Worm (Caenorhabditis elegans): Measurements from ENCODE around the gene F44D12.8.

Gene F44D12.8

ce11 chrIV:10063941-10064340 is 40.9 kb downstream of the F44D12.8 start:
- TF ChIP-seq efl-1 (optimal IDR thresholded peaks at IDR 0.05) (no peak), efl-1 (GFP tag; optimal IDR thresholded peaks at IDR 0.05 in 1 of 2) (peak in 1 of 2 experiments; percentile 68), dsc-1 (tag; optimal IDR thresholded peaks at IDR 0.05) (peak; percentile 82), nhr-28 (tag; optimal IDR thresholded peaks at IDR 0.05) (no peak)

ce11 chrIV:10065159-10065558 is 42.1 kb downstream of the F44D12.8 start:
- TF ChIP-seq pag-3 (tag; optimal IDR thresholded peaks at IDR 0.05; ENCODE audit: borderline replicate concordance, insufficient read depth) (no peak), zip-4 (GFP tag; optimal IDR thresholded peaks at IDR 0.05) (no peak), lin-14 (GFP tag; optimal IDR thresholded peaks at IDR 0.05) (peak; percentile 52), lin-39 (tag; optimal IDR thresholded peaks at IDR 0.05) (peak; percentile 62), ama-1 (optimal IDR thresholded peaks at IDR 0.05) (no peak), alr-1 (tag; optimal IDR thresholded peaks at IDR 0.05; ENCODE audit: borderline replicate concordance) (no peak)

- TF ChIP-seq elt-2 (tag; optimal IDR thresholded peaks at IDR 0.05), result peak; percentile 22
- TF ChIP-seq lin-15B (tag; optimal IDR thresholded peaks at IDR 0.05), result no peak
Observed at ce11 chrIV:10066456-10066855, 43.4 kb downstream of the F44D12.8 start.

ce11 chrIV:10067541-10067940 is 44.5 kb downstream of the F44D12.8 start, which contains the start of gene cwn-2:
TSS of gene cwn-2 (plus strand) at chrIV:10067816.
- no peak for TF ChIP-seq hpl-2 (GFP tag; optimal IDR thresholded peaks at IDR 0.05)
- no peak for TF ChIP-seq alr-1 (tag; optimal IDR thresholded peaks at IDR 0.05; ENCODE audit: borderline replicate concordance)
- no peak for TF ChIP-seq irx-1 (tag; optimal IDR thresholded peaks at IDR 0.05)
- TF ChIP-seq lin-35 (GFP tag; optimal IDR thresholded peaks at IDR 0.05), result no peak
- no peak for TF ChIP-seq efl-3 (GFP tag; optimal IDR thresholded peaks at IDR 0.05)
- TF ChIP-seq C04F5.9 (tag; optimal IDR thresholded peaks at IDR 0.05), result no peak
- peak; percentile 86 for TF ChIP-seq fkh-10 (GFP tag; optimal IDR thresholded peaks at IDR 0.05)
- TF ChIP-seq lin-13 (GFP tag; optimal IDR thresholded peaks at IDR 0.05), result no peak
- no peak for TF ChIP-seq nhr-19 (GFP tag; conservative IDR thresholded peaks at IDR 0.05)
- no peak for TF ChIP-seq dpl-1 (GFP tag; optimal IDR thresholded peaks at IDR 0.05)
- no peak for TF ChIP-seq nhr-237 (tag; optimal IDR thresholded peaks at IDR 0.05)
- TF ChIP-seq efl-1 (optimal IDR thresholded peaks at IDR 0.05), result no peak
- TF ChIP-seq efl-1 (GFP tag; optimal IDR thresholded peaks at IDR 0.05 in 1 of 2), result peak in 1 of 2 experiments; percentile 91

- no peak for TF ChIP-seq nhr-237 (tag; optimal IDR thresholded peaks at IDR 0.05)
- no peak for TF ChIP-seq elt-3 (tag; optimal IDR thresholded peaks at IDR 0.05)
- no peak for TF ChIP-seq hpl-2 (GFP tag; optimal IDR thresholded peaks at IDR 0.05)
- TF ChIP-seq elt-2 (tag; optimal IDR thresholded peaks at IDR 0.05), result no peak
- TF ChIP-seq nhr-90 (tag; optimal IDR thresholded peaks at IDR 0.05; ENCODE audit: poor library complexity), result no peak
- no peak for TF ChIP-seq grh-1 (GFP tag; IDR thresholded peaks at IDR 0.05)
- no peak for TF ChIP-seq mdl-1 (tag; optimal IDR thresholded peaks at IDR 0.05)
- TF ChIP-seq irx-1 (tag; optimal IDR thresholded peaks at IDR 0.05), result no peak
- TF ChIP-seq tlp-1 (tag; optimal IDR thresholded peaks at IDR 0.05), result no peak
- no peak for TF ChIP-seq unc-98 (GFP tag; IDR thresholded peaks at IDR 0.05)
- no peak for TF ChIP-seq nhr-76 (tag; optimal IDR thresholded peaks at IDR 0.05)
- no peak for TF ChIP-seq C34B4.2 (tag; optimal IDR thresholded peaks at IDR 0.05)
- TF ChIP-seq pax-3 (tag; optimal IDR thresholded peaks at IDR 0.05), result no peak
- TF ChIP-seq dpl-1 (GFP tag; optimal IDR thresholded peaks at IDR 0.05), result no peak
- no peak for TF ChIP-seq nhr-11 (tag; optimal IDR thresholded peaks at IDR 0.05)
- TF ChIP-seq C04F5.9 (tag; optimal IDR thresholded peaks at IDR 0.05), result no peak
- TF ChIP-seq skn-1 (tag; optimal IDR thresholded peaks at IDR 0.05), result no peak
- TF ChIP-seq blmp-1 (tag; optimal IDR thresholded peaks at IDR 0.05), result no peak
- TF ChIP-seq egl-27 (tag; optimal IDR thresholded peaks at IDR 0.05), result no peak
- no peak for TF ChIP-seq hlh-4 (tag; optimal IDR thresholded peaks at IDR 0.05)
Observed at ce11 chrIV:10068266-10068665, 45.2 kb downstream of the F44D12.8 start.
